Worm (Caenorhabditis elegans): Measurements from ENCODE around the gene F07F6.4.

Gene F07F6.4

ce11 chrII:5416204-5416764 is 13.1 kb downstream of the F07F6.4 start, which contains the start of gene EEED8.2:
Gene EEED8.2 (plus strand): TSS chrII:5416714.
- peak; percentile 11 for TF ChIP-seq cog-1 (tag; optimal IDR thresholded peaks at IDR 0.05)
- no peak for TF ChIP-seq ztf-23 (GFP tag; IDR thresholded peaks at IDR 0.05)

ce11 chrII:5414040-5414439 is 15.3 kb downstream of the F07F6.4 start, which contains the start of the genes EEED8.14 and EEED8.3:
Gene EEED8.14 (minus strand): TSS chrII:5414052.
Gene EEED8.3 (plus strand): TSS chrII:5414276.
- no peak for TF ChIP-seq ztf-23 (GFP tag; IDR thresholded peaks at IDR 0.05)
- no peak for TF ChIP-seq cog-1 (tag; optimal IDR thresholded peaks at IDR 0.05)
- no peak for TF ChIP-seq tab-1 (GFP tag; IDR thresholded peaks at IDR 0.05)
- TF ChIP-seq med-1 (GFP tag; optimal IDR thresholded peaks at IDR 0.05; ENCODE audit: insufficient read depth), result no peak
- no peak for TF ChIP-seq ztf-29 (GFP tag; IDR thresholded peaks at IDR 0.05)
- TF ChIP-seq flt-1 (GFP tag; IDR thresholded peaks at IDR 0.05), result no peak
- no peak for TF ChIP-seq klf-2 (GFP tag; conservative IDR thresholded peaks at IDR 0.05)
- TF ChIP-seq ref-1 (GFP tag; conservative IDR thresholded peaks at IDR 0.05), result no peak
- TF ChIP-seq T22C8.4 (GFP tag; IDR thresholded peaks at IDR 0.05), result no peak

DNA sequence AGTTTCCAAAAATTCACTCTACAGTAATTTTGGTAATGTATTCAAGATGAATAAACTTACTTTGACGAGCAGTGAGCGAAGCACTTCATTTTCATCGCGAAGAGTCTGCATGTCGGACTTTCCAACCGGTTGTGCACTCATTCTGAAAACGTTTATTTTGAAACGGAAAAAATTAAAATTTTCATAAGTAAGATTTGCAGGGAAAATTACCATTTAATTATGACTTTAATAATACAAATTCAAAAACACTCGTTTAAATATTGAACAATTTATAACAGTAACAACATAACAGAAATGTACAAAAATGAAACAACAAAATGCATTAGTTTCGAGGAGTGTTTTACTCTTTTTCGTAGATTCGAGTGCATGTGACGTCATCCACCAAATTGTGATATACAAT is 16.9 kb downstream of the F07F6.4 start, which contains the start of the genes EEED8.13 and EEED8.18:
Gene EEED8.13 (minus strand): TSS at position 101 of the 400 bp plus-strand sequence.
Gene EEED8.18 (minus strand): TSS at position 144 of the 400 bp plus-strand sequence.
- TF ChIP-seq ztf-23 (GFP tag; IDR thresholded peaks at IDR 0.05) (no peak), ref-1 (GFP tag; conservative IDR thresholded peaks at IDR 0.05) (no peak), flt-1 (GFP tag; IDR thresholded peaks at IDR 0.05) (no peak), ztf-29 (GFP tag; IDR thresholded peaks at IDR 0.05) (no peak), klf-2 (GFP tag; conservative IDR thresholded peaks at IDR 0.05) (no peak), T22C8.4 (GFP tag; IDR thresholded peaks at IDR 0.05) (no peak), med-1 (GFP tag; optimal IDR thresholded peaks at IDR 0.05; ENCODE audit: insufficient read depth) (no peak), cog-1 (tag; optimal IDR thresholded peaks at IDR 0.05) (no peak)

DNA sequence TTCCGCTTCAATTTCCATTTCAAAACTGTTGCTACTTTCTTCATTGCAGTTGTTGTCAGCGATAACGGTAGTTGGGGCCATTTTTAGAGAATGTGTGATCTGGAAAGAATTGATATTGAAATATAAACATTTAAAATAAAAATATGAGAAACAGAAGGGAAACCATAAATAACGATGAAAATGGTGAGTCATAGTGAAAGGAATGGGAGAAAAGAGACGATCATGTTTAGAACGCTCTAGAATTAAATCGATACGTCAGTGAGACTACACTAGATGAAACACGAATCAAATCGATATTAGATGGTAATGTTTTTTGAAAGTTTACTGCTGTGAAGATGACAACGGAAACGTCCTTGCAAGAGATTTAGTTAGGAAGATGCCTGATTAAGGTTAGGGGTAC is 20.4 kb downstream of the F07F6.4 start, which contains the start of the genes EEED8.12 and EEED8.4:
Gene EEED8.12 (minus strand): TSS at position 101 of the 400 bp plus-strand sequence.
Gene EEED8.4 (plus strand): TSS at position 396 of the 400 bp plus-strand sequence.
- TF ChIP-seq ztf-29 (GFP tag; IDR thresholded peaks at IDR 0.05) (no peak), tab-1 (GFP tag; IDR thresholded peaks at IDR 0.05) (no peak), flt-1 (GFP tag; IDR thresholded peaks at IDR 0.05) (no peak), T22C8.4 (GFP tag; IDR thresholded peaks at IDR 0.05) (no peak), klf-2 (GFP tag; conservative IDR thresholded peaks at IDR 0.05) (no peak), ztf-23 (GFP tag; IDR thresholded peaks at IDR 0.05) (no peak), med-1 (GFP tag; optimal IDR thresholded peaks at IDR 0.05; ENCODE audit: insufficient read depth) (no peak), ref-1 (GFP tag; conservative IDR thresholded peaks at IDR 0.05) (no peak)

- no peak for TF ChIP-seq med-1 (GFP tag; optimal IDR thresholded peaks at IDR 0.05; ENCODE audit: insufficient read depth)
- TF ChIP-seq klf-2 (GFP tag; conservative IDR thresholded peaks at IDR 0.05), result no peak
- TF ChIP-seq T22C8.4 (GFP tag; IDR thresholded peaks at IDR 0.05), result no peak
- TF ChIP-seq ref-1 (GFP tag; conservative IDR thresholded peaks at IDR 0.05), result no peak
- no peak for TF ChIP-seq ztf-29 (GFP tag; IDR thresholded peaks at IDR 0.05)
- TF ChIP-seq tab-1 (GFP tag; IDR thresholded peaks at IDR 0.05), result no peak
- no peak for TF ChIP-seq flt-1 (GFP tag; IDR thresholded peaks at IDR 0.05)
Observed at ce11 chrII:5407548-5407947, 21.8 kb downstream of the F07F6.4 start, which contains the start of gene clec-141. Gene clec-141 (minus strand): TSS chrII:5407648.

DNA sequence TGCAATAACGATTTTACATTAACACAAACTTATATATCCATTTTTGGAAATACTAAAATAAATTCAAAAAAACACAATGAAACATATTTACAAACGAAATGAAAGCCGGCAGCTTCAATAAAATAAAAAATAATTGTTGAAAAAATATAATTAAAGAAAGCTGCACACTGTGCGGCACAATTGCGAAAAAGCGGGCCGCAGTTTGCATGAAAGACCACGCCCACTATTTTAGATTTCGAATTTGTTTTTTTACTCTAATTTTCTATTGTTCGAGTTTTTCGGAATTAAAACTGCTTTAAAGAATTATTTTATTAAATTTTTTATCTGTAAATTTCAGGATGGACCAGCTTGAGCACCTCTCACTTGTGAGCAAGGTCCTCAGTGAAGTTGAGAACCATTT is 30.2 kb downstream of the F07F6.4 start, which contains the start of gene mog-5:
Gene mog-5 (plus strand): TSS at position 338 of the 400 bp plus-strand sequence.
- 0 out of 2 replicates have a peak, but pooled peaks have one; percentile 58 for TF ChIP-seq tab-1 (GFP tag; IDR thresholded peaks at IDR 0.05)
- TF ChIP-seq T22C8.4 (GFP tag; IDR thresholded peaks at IDR 0.05), result no peak
- peak; percentile 8 for TF ChIP-seq cog-1 (tag; optimal IDR thresholded peaks at IDR 0.05)
- TF ChIP-seq flt-1 (GFP tag; IDR thresholded peaks at IDR 0.05), result 0 out of 2 replicates have a peak, but pooled peaks have one; percentile 29
- no peak for TF ChIP-seq ref-1 (GFP tag; conservative IDR thresholded peaks at IDR 0.05)
- no peak; the same call in 1 of the 2 replicates for TF ChIP-seq klf-2 (GFP tag; conservative IDR thresholded peaks at IDR 0.05)
- peak; percentile 64 for TF ChIP-seq med-1 (GFP tag; optimal IDR thresholded peaks at IDR 0.05; ENCODE audit: insufficient read depth)
- TF ChIP-seq ztf-23 (GFP tag; IDR thresholded peaks at IDR 0.05), result peak; percentile 68; the same call in 1 of the 2 replicates
- TF ChIP-seq ztf-29 (GFP tag; IDR thresholded peaks at IDR 0.05), result peak; percentile 87

ce11 chrII:5398779-5399178 is 30.6 kb downstream of the F07F6.4 start, which contains the start of gene fbxl-3:
Gene fbxl-3 (minus strand): TSS chrII:5398902.
- no peak for TF ChIP-seq med-1 (GFP tag; optimal IDR thresholded peaks at IDR 0.05; ENCODE audit: insufficient read depth)
- no peak for TF ChIP-seq flt-1 (GFP tag; IDR thresholded peaks at IDR 0.05)
- no peak for TF ChIP-seq cog-1 (tag; optimal IDR thresholded peaks at IDR 0.05)
- no peak for TF ChIP-seq ref-1 (GFP tag; conservative IDR thresholded peaks at IDR 0.05)
- TF ChIP-seq T22C8.4 (GFP tag; IDR thresholded peaks at IDR 0.05), result no peak
- TF ChIP-seq tab-1 (GFP tag; IDR thresholded peaks at IDR 0.05), result no peak
- TF ChIP-seq ztf-23 (GFP tag; IDR thresholded peaks at IDR 0.05), result no peak
- TF ChIP-seq klf-2 (GFP tag; conservative IDR thresholded peaks at IDR 0.05), result no peak
- TF ChIP-seq ztf-29 (GFP tag; IDR thresholded peaks at IDR 0.05), result no peak

- no peak for TF ChIP-seq klf-2 (GFP tag; conservative IDR thresholded peaks at IDR 0.05)
Observed at ce11 chrII:5395594-5395993, 33.8 kb downstream of the F07F6.4 start, which contains the start of gene pink-1. Gene pink-1 (minus strand): TSS chrII:5395694.

DNA sequence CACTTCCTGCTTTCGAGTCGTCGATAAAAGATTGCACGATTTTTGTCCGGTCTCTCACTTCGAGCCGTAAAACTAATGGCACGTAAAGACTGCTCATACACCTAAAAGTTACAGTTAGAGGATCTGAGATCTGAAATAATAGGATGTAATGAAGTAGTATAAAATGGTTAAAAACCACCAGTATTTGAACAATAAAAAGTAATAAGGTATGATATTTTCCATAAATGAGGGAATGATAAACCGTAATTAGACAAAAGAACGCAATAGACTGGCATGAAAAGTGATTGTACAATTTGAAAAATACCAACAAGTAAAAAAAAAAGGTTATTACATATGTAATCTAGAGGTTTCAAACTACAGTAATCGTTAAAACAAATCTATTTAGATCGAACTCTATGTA is 36.3 kb downstream of the F07F6.4 start, which contains the start of gene brap-2:
Gene brap-2 (minus strand): TSS at position 101 of the 400 bp plus-strand sequence.
- TF ChIP-seq cog-1 (tag; optimal IDR thresholded peaks at IDR 0.05), result no peak
- no peak for TF ChIP-seq ref-1 (GFP tag; conservative IDR thresholded peaks at IDR 0.05)
- TF ChIP-seq flt-1 (GFP tag; IDR thresholded peaks at IDR 0.05), result no peak
- TF ChIP-seq klf-2 (GFP tag; conservative IDR thresholded peaks at IDR 0.05), result no peak
- no peak for TF ChIP-seq med-1 (GFP tag; optimal IDR thresholded peaks at IDR 0.05; ENCODE audit: insufficient read depth)
- TF ChIP-seq T22C8.4 (GFP tag; IDR thresholded peaks at IDR 0.05), result no peak
- no peak for TF ChIP-seq ztf-23 (GFP tag; IDR thresholded peaks at IDR 0.05)
- TF ChIP-seq ztf-29 (GFP tag; IDR thresholded peaks at IDR 0.05), result no peak
- no peak for TF ChIP-seq tab-1 (GFP tag; IDR thresholded peaks at IDR 0.05)
